Fruit fly (Drosophila melanogaster): ENCODE measurements around the gene wge.
A peak's percentile ranks its signal among the peaks of the same experiment; 100 is the strongest.

wge gene

DNA sequence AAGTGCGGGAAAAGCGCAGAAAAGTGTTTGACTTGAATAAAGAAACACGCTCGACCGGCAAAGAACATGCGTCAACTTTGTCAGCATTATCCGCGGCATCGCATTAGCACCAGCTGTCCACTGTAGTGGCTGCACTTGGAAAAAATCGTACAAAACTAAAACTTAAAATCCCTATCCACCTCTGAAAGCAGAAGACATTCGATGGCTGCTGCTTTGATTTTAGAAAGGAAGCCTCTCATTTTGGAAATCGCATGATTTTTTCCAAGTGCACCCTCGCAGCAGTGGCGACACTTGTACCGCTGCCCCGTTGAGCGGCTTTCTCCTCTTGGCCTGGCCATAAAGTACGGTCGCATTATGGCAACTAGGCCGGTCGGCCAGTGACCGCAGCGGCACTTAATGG lies 56.7 kb downstream of the wge start (continued):
- TF ChIP-seq CG1621 (tag; optimal IDR thresholded peaks at IDR 0.05) (no peak), Eip78C (GFP tag) (peak; percentile 87), CG6276 (GFP tag; optimal IDR thresholded peaks at IDR 0.05) (peak; percentile 71), fd59A (GFP tag; optimal IDR thresholded peaks at IDR 0.05) (peak; percentile 12), vri (GFP tag; optimal IDR thresholded peaks at IDR 0.05) (no peak), eg (GFP tag; IDR thresholded peaks at IDR 0.05) (peak; percentile 83), Sox15 (GFP tag; optimal IDR thresholded peaks at IDR 0.05) (no peak), OdsH (GFP tag; optimal IDR thresholded peaks at IDR 0.05) (peak; percentile 75), CG15336 (GFP tag; IDR thresholded peaks at IDR 0.05) (peak; percentile 90), CG9139 (GFP tag; optimal IDR thresholded peaks at IDR 0.05) (no peak), Hr38 (GFP tag; optimal IDR thresholded peaks at IDR 0.05) (no peak), CG8319 (GFP tag; optimal IDR thresholded peaks at IDR 0.05) (no peak), dac (GFP tag; optimal IDR thresholded peaks at IDR 0.05) (peak; percentile 87), fd85E (GFP tag; optimal IDR thresholded peaks at IDR 0.05) (no peak), CG11902 (GFP tag; optimal IDR thresholded peaks at IDR 0.05) (no peak), Hr4 (GFP tag; optimal IDR thresholded peaks at IDR 0.05) (peak; percentile 92), esn (GFP tag; optimal IDR thresholded peaks at IDR 0.05) (no peak), CG11294 (GFP tag; IDR thresholded peaks at IDR 0.05) (peak; percentile 65), achi (GFP tag; optimal IDR thresholded peaks at IDR 0.05) (peak; percentile 70), svp (GFP tag) (no peak), pdm3 (GFP tag; optimal IDR thresholded peaks at IDR 0.05) (peak; percentile 77), Sox14 (GFP tag; optimal IDR thresholded peaks at IDR 0.05) (peak; percentile 59), cyc (GFP tag; optimal IDR thresholded peaks at IDR 0.05) (no peak), Sox102F (GFP tag; optimal IDR thresholded peaks at IDR 0.05) (no peak), CG6808 (GFP tag; optimal IDR thresholded peaks at IDR 0.05) (no peak), CG6163 (GFP tag; IDR thresholded peaks at IDR 0.05) (peak; percentile 84)

DNA sequence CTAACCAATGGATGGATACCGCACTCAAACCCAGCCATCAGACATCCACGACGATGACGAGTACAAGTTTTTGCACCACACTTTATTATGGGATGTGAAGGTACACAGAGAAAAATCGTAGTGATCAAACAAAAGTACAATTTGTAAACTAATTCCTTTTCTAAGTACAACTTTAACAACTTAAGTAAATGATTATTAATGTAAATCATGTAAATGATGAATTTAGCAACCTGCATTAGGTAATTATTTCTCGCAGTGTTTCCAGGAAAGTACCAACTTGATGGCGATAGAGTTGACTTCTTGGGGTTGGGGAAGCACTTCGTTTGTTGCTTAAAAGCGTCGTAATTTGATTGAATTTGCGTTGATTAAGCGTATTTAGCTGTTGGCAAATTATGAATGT lies 57.8 kb downstream of the wge start:
- no peak for TF ChIP-seq svp (GFP tag)
- TF ChIP-seq Blimp-1 (GFP tag; optimal IDR thresholded peaks at IDR 0.05), result no peak
- no peak for TF ChIP-seq CG11902 (GFP tag; optimal IDR thresholded peaks at IDR 0.05)
- peak; percentile 11 for TF ChIP-seq CG3919 (GFP tag; optimal IDR thresholded peaks at IDR 0.05)
- no peak for TF ChIP-seq lz (GFP tag; optimal IDR thresholded peaks at IDR 0.05)
- TF ChIP-seq CG7368 (GFP tag; optimal IDR thresholded peaks at IDR 0.05), result no peak
- no peak for TF ChIP-seq cyc (GFP tag; optimal IDR thresholded peaks at IDR 0.05)
- no peak for TF ChIP-seq Gug (GFP tag; IDR thresholded peaks at IDR 0.05)
- TF ChIP-seq Ets21C (GFP tag; optimal IDR thresholded peaks at IDR 0.05), result no peak
- peak; percentile 27 for TF ChIP-seq Ets96B (tag; optimal IDR thresholded peaks at IDR 0.05)
- TF ChIP-seq CG6792 (GFP tag; optimal IDR thresholded peaks at IDR 0.05), result peak; percentile 8
- peak; percentile 68 for TF ChIP-seq pdm3 (GFP tag; optimal IDR thresholded peaks at IDR 0.05)
- peak; percentile 41 for TF ChIP-seq Hr39 (GFP tag; optimal IDR thresholded peaks at IDR 0.05)
- peak; percentile 62 for TF ChIP-seq CG4318 (GFP tag; optimal IDR thresholded peaks at IDR 0.05)
- TF ChIP-seq CG31627 (GFP tag; optimal IDR thresholded peaks at IDR 0.05), result peak; percentile 42
- TF ChIP-seq Met (GFP tag; optimal IDR thresholded peaks at IDR 0.05), result peak; percentile 37
- no peak for TF ChIP-seq spab (GFP tag; optimal IDR thresholded peaks at IDR 0.05)
- TF ChIP-seq achi (GFP tag; optimal IDR thresholded peaks at IDR 0.05), result peak; percentile 75
- no peak for TF ChIP-seq dac (GFP tag; optimal IDR thresholded peaks at IDR 0.05)
- no peak for TF ChIP-seq CG9139 (GFP tag; optimal IDR thresholded peaks at IDR 0.05)
- peak; percentile 51 for TF ChIP-seq CG10631 (GFP tag; optimal IDR thresholded peaks at IDR 0.05)
- no peak for TF ChIP-seq CG6854 (GFP tag; optimal IDR thresholded peaks at IDR 0.05)
- no peak for TF ChIP-seq Eip93F (GFP tag; optimal IDR thresholded peaks at IDR 0.05)
- TF ChIP-seq net (GFP tag; optimal IDR thresholded peaks at IDR 0.05), result peak; percentile 64
- TF ChIP-seq Lpt (GFP tag; optimal IDR thresholded peaks at IDR 0.05), result peak; percentile 10
- TF ChIP-seq fd59A (GFP tag; optimal IDR thresholded peaks at IDR 0.05), result peak; percentile 46
- no peak for TF ChIP-seq CG10669 (GFP tag; optimal IDR thresholded peaks at IDR 0.05)
- no peak for TF ChIP-seq CG11762 (GFP tag; optimal IDR thresholded peaks at IDR 0.05; ENCODE audit: insufficient read depth)
- no peak for TF ChIP-seq esn (GFP tag; optimal IDR thresholded peaks at IDR 0.05)
- peak; percentile 86 for TF ChIP-seq CG32006 (GFP tag; optimal IDR thresholded peaks at IDR 0.05)
- TF ChIP-seq CG34406 (GFP tag; optimal IDR thresholded peaks at IDR 0.05), result peak; percentile 31
- peak; percentile 64 for TF ChIP-seq Sox14 (GFP tag; optimal IDR thresholded peaks at IDR 0.05)
- TF ChIP-seq Smox (GFP tag; optimal IDR thresholded peaks at IDR 0.05), result peak; percentile 22
- peak; percentile 87 for TF ChIP-seq Hr4 (GFP tag; optimal IDR thresholded peaks at IDR 0.05)
- no peak for TF ChIP-seq CG6808 (GFP tag; optimal IDR thresholded peaks at IDR 0.05)
- TF ChIP-seq Eip75B (GFP tag; optimal IDR thresholded peaks at IDR 0.05), result no peak
- TF ChIP-seq salr (GFP tag; optimal IDR thresholded peaks at IDR 0.05), result peak; percentile 28 to 69

Measured in whole organism, prepupa.